Fruit fly (Drosophila melanogaster) whole organism, embryonic: Measurements from ENCODE around the gene CG32568.

Experiments used
- ATbp ChIP-seq: fragments of 200-800 bp; sonication (Bioruptor generic); optimal IDR thresholded peaks from 2 replicates; lab custom pipeline; 2017; ENCODE audit warnings: missing biosample characterization, mild to moderate bottlenecking, missing genetic modification characterization, missing genetic modification reagents
- Ada2b ChIP-seq: fragments of 200-800 bp; sonication (Bioruptor generic); IDR thresholded peaks from 2 replicates; pipeline ENCODE4 v1.3.6; 2022; ENCODE audit warnings: missing biosample characterization, missing genetic modification characterization
- Bdp1 ChIP-seq: fragments of 200-800 bp; sonication (Bioruptor generic); optimal IDR thresholded peaks from 3 replicates; lab custom pipeline; 2016; ENCODE audit warnings: missing biosample characterization, missing genetic modification characterization
- Bteb2 ChIP-seq: fragments of 200-800 bp; sonication (Bioruptor generic); optimal IDR thresholded peaks from 2 replicates; lab custom pipeline; 2016; ENCODE audit warnings: missing biosample characterization, missing genetic modification characterization
- CG10274 ChIP-seq: fragments of 200-800 bp; sonication (Bioruptor generic); optimal IDR thresholded peaks from 3 replicates; lab custom pipeline; 2017; ENCODE audit warnings: missing biosample characterization, mild to moderate bottlenecking, missing genetic modification characterization
- CG12659 ChIP-seq: fragments of 200-800 bp; sonication (Bioruptor generic); optimal IDR thresholded peaks from 3 replicates; lab custom pipeline; 2017; ENCODE audit warnings: mild to moderate bottlenecking, missing biosample characterization, missing genetic modification reagents, missing genetic modification characterization
- CG12769 ChIP-seq: fragments of 200-800 bp; sonication (Bioruptor generic); optimal IDR thresholded peaks from 2 replicates; lab custom pipeline; 2019; ENCODE audit warnings: missing biosample characterization, mild to moderate bottlenecking, missing genetic modification characterization, moderate library complexity
- CG12942 ChIP-seq: fragments of 200-800 bp; sonication (Bioruptor generic); optimal IDR thresholded peaks from 3 replicates; lab custom pipeline; 2016; ENCODE audit warnings: missing biosample characterization, missing genetic modification characterization
- CG13296 ChIP-seq: fragments of 200-800 bp; sonication (Bioruptor generic); optimal IDR thresholded peaks from 3 replicates; lab custom pipeline; 2018; ENCODE audit warnings: missing biosample characterization, mild to moderate bottlenecking, missing genetic modification characterization
- CG14050 ChIP-seq: fragments of 200-800 bp; sonication (Bioruptor generic); IDR thresholded peaks from 3 replicates; pipeline ENCODE4 v1.3.6; 2022; ENCODE audit warnings: missing biosample characterization, missing genetic modification characterization
- CG15514 ChIP-seq: fragments of 200-800 bp; sonication (Bioruptor generic); optimal IDR thresholded peaks from 3 replicates; lab custom pipeline; 2017; ENCODE audit warnings: missing biosample characterization, missing genetic modification characterization, mild to moderate bottlenecking, moderate library complexity, missing genetic modification reagents
- CG1832 ChIP-seq: fragments of 200-800 bp; sonication (Bioruptor generic); optimal IDR thresholded peaks from 2 replicates; lab custom pipeline; 2017; ENCODE audit warnings: missing biosample characterization, mild to moderate bottlenecking, missing genetic modification characterization, inconsistent platforms
- CG30020 ChIP-seq: fragments of 200-800 bp; optimal IDR thresholded peaks from 2 replicates; lab custom pipeline; 2019; ENCODE audit warnings: missing biosample characterization, mild to moderate bottlenecking, missing genetic modification characterization, moderate library complexity
- CG30403 ChIP-seq: fragments of 200-800 bp; sonication (Bioruptor generic); optimal IDR thresholded peaks from 3 replicates; lab custom pipeline; 2016; ENCODE audit warnings: missing biosample characterization, missing genetic modification characterization
- CG32767 ChIP-seq: fragments of 200-800 bp; sonication (Bioruptor generic); IDR thresholded peaks from 2 replicates; pipeline ENCODE4 v1.3.6; 2022; ENCODE audit warnings: missing biosample characterization, missing genetic modification characterization
- CG4328 ChIP-seq: fragments of 200-800 bp; sonication (Bioruptor generic); optimal IDR thresholded peaks from 3 replicates; lab custom pipeline; 2017; ENCODE audit warnings: missing biosample characterization, missing genetic modification reagents, missing genetic modification characterization
- CG6813 ChIP-seq: fragments of 200-800 bp; sonication (Bioruptor generic); optimal IDR thresholded peaks from 2 replicates; lab custom pipeline; 2017; ENCODE audit warnings: missing biosample characterization, missing genetic modification characterization, mild to moderate bottlenecking, moderate library complexity, missing genetic modification reagents
- CG7357 ChIP-seq: fragments of 200-800 bp; sonication (Bioruptor generic); IDR thresholded peaks from 3 replicates; pipeline ENCODE4 v1.3.6; 2022; ENCODE audit warnings: missing biosample characterization, missing genetic modification characterization
- CG9727 ChIP-seq: fragments of 200-800 bp; sonication (Bioruptor generic); optimal IDR thresholded peaks from 3 replicates; lab custom pipeline; 2017; ENCODE audit warnings: missing biosample characterization, mild to moderate bottlenecking, missing genetic modification characterization
- Dfd ChIP-seq, 2 experiments: fragments of >200 bp; optimal IDR thresholded peaks; 2 replicates each; lab custom pipeline; 2017; ENCODE audit warnings: missing biosample characterization in 2 of 2, missing genetic modification characterization in 2 of 2
- Dip3 ChIP-seq: fragments of 200-800 bp; sonication (Bioruptor generic); optimal IDR thresholded peaks from 3 replicates; lab custom pipeline; 2016; ENCODE audit warnings: missing biosample characterization, missing genetic modification characterization
- HLH3B ChIP-seq: fragments of 200-800 bp; sonication (Bioruptor generic); IDR thresholded peaks from 2 replicates; pipeline ENCODE4 v1.3.6; 2022; ENCODE audit warnings: missing biosample characterization, missing genetic modification characterization
- Lhr ChIP-seq: fragments of 200-800 bp; sonication (Bioruptor generic); optimal IDR thresholded peaks from 3 replicates; lab custom pipeline; 2017; ENCODE audit warnings: mild to moderate bottlenecking, missing biosample characterization, missing genetic modification reagents, missing genetic modification characterization
- Nf-YC ChIP-seq: fragments of 200-800 bp; optimal IDR thresholded peaks from 3 replicates; lab custom pipeline; 2019; ENCODE audit warnings: missing biosample characterization, mild to moderate bottlenecking, missing genetic modification characterization, moderate library complexity
- Pdp1 ChIP-seq, 2 experiments: fragments of 200-800 bp; sonication (Bioruptor generic); optimal IDR thresholded peaks; 3 replicates each; lab custom pipeline; 2016; ENCODE audit warnings: missing biosample characterization in 2 of 2, missing genetic modification characterization in 2 of 2, mild to moderate bottlenecking in 1 of 2, moderate library complexity in 1 of 2
- Ptx1 ChIP-seq: fragments of 200-800 bp; sonication (Bioruptor generic); IDR thresholded peaks from 2 replicates; pipeline ENCODE4 v1.3.6; 2022; ENCODE audit warnings: missing biosample characterization, missing genetic modification characterization
- Scr ChIP-seq: fragments of 200-800 bp; sonication (Bioruptor generic); IDR thresholded peaks from 2 replicates; pipeline ENCODE4 v1.3.6; 2022; ENCODE audit warnings: missing biosample characterization, missing genetic modification characterization; ENCODE audit not compliant: partially characterized antibody
- Sin3A ChIP-seq: fragments of >200 bp; optimal IDR thresholded peaks from 2 replicates; lab custom pipeline; 2018
- Sox102F ChIP-seq: fragments of 200-800 bp; sonication (Bioruptor generic); optimal IDR thresholded peaks from 2 replicates; lab custom pipeline; 2018; ENCODE audit warnings: missing biosample characterization, mild to moderate bottlenecking, missing genetic modification characterization, moderate library complexity
- Spps ChIP-seq: fragments of 200-800 bp; sonication (Bioruptor generic); optimal IDR thresholded peaks from 2 replicates; lab custom pipeline; 2018; ENCODE audit warnings: missing biosample characterization, mild to moderate bottlenecking, missing genetic modification characterization
- Taf1 ChIP-seq: fragments of 200-800 bp; sonication (Bioruptor generic); IDR thresholded peaks from 2 replicates; pipeline ENCODE4 v1.3.6; 2022; ENCODE audit warnings: missing biosample characterization, missing genetic modification characterization
- Usf ChIP-seq: fragments of 200-800 bp; sonication (Bioruptor generic); optimal IDR thresholded peaks from 2 replicates; lab custom pipeline; 2017; ENCODE audit warnings: missing genotype, missing biosample characterization, missing genetic modification characterization
- al ChIP-seq: fragments of 200-800 bp; sonication (Bioruptor generic); IDR thresholded peaks from 2 replicates; pipeline ENCODE4 v1.3.6; 2022; ENCODE audit warnings: missing biosample characterization, missing genetic modification characterization
- az2 ChIP-seq: fragments of 200-800 bp; sonication (Bioruptor generic); optimal IDR thresholded peaks from 3 replicates; lab custom pipeline; 2016; ENCODE audit warnings: missing biosample characterization, missing genetic modification characterization
- disco-r ChIP-seq: fragments of 200-800 bp; sonication (Bioruptor generic); optimal IDR thresholded peaks from 2 replicates; lab custom pipeline; 2016; ENCODE audit warnings: missing biosample characterization, missing genetic modification characterization
- dmrt99B ChIP-seq: fragments of 200-800 bp; sonication (Bioruptor generic); optimal IDR thresholded peaks from 2 replicates; lab custom pipeline; 2018; ENCODE audit warnings: missing biosample characterization, mild to moderate bottlenecking, missing genetic modification characterization, moderate library complexity
- grau ChIP-seq: fragments of 200-800 bp; optimal IDR thresholded peaks from 3 replicates; lab custom pipeline; 2019; ENCODE audit warnings: missing biosample characterization, mild to moderate bottlenecking, missing genetic modification characterization, moderate library complexity
- grn ChIP-seq: fragments of 200-800 bp; sonication (Bioruptor generic); optimal IDR thresholded peaks from 3 replicates; lab custom pipeline; 2017; ENCODE audit warnings: missing biosample characterization, missing genetic modification characterization
- jing ChIP-seq: fragments of 200-800 bp; sonication (Bioruptor generic); optimal IDR thresholded peaks from 2 replicates; lab custom pipeline; 2018; ENCODE audit warnings: missing biosample characterization, mild to moderate bottlenecking, missing genetic modification characterization
- nerfin-2 ChIP-seq: fragments of 200-800 bp; sonication (Bioruptor generic); IDR thresholded peaks from 2 replicates; pipeline ENCODE4 v1.3.6; 2022; ENCODE audit warnings: missing biosample characterization, missing genetic modification characterization; ENCODE audit not compliant: partially characterized antibody
- pb ChIP-seq: fragments of 200-800 bp; sonication (Bioruptor generic); optimal IDR thresholded peaks from 3 replicates; lab custom pipeline; 2016; ENCODE audit warnings: missing biosample characterization, missing genetic modification characterization
- row ChIP-seq: fragments of 200-800 bp; sonication (Bioruptor generic); IDR thresholded peaks from 3 replicates; pipeline ENCODE4 v1.3.6; 2022; ENCODE audit warnings: missing biosample characterization, missing genetic modification characterization
- run ChIP-seq: fragments of 200-800 bp; sonication (Bioruptor generic); optimal IDR thresholded peaks from 3 replicates; lab custom pipeline; 2018; ENCODE audit warnings: missing biosample characterization, mild to moderate bottlenecking, missing genetic modification characterization
- schlank ChIP-seq: fragments of 200-800 bp; sonication (Bioruptor generic); optimal IDR thresholded peaks from 2 replicates; lab custom pipeline; 2018; ENCODE audit warnings: missing biosample characterization, mild to moderate bottlenecking, missing genetic modification characterization
- stc ChIP-seq: fragments of 200-800 bp; sonication (Bioruptor generic); IDR thresholded peaks from 2 replicates; pipeline ENCODE4 v1.3.6; 2022; ENCODE audit warnings: missing biosample characterization, missing genetic modification characterization
- tio ChIP-seq: fragments of 200-800 bp; sonication (Bioruptor generic); optimal IDR thresholded peaks from 2 replicates; lab custom pipeline; 2017; ENCODE audit warnings: missing biosample characterization, missing genetic modification characterization, inconsistent platforms
- usp ChIP-seq: fragments of >200 bp; optimal IDR thresholded peaks from 2 replicates; lab custom pipeline; 2017; ENCODE audit warnings: missing biosample characterization, missing genetic modification characterization
- z ChIP-seq: fragments of 200-800 bp; sonication (Bioruptor generic); IDR thresholded peaks from 3 replicates; pipeline ENCODE4 v1.3.6; 2022; ENCODE audit warnings: missing biosample characterization, missing genetic modification characterization
- zfh1 ChIP-seq: fragments of 200-800 bp; sonication (Bioruptor generic); IDR thresholded peaks from 3 replicates; pipeline ENCODE4 v1.3.6; 2022; ENCODE audit warnings: missing biosample characterization, missing genetic modification characterization

The CG32568 gene

DNA sequence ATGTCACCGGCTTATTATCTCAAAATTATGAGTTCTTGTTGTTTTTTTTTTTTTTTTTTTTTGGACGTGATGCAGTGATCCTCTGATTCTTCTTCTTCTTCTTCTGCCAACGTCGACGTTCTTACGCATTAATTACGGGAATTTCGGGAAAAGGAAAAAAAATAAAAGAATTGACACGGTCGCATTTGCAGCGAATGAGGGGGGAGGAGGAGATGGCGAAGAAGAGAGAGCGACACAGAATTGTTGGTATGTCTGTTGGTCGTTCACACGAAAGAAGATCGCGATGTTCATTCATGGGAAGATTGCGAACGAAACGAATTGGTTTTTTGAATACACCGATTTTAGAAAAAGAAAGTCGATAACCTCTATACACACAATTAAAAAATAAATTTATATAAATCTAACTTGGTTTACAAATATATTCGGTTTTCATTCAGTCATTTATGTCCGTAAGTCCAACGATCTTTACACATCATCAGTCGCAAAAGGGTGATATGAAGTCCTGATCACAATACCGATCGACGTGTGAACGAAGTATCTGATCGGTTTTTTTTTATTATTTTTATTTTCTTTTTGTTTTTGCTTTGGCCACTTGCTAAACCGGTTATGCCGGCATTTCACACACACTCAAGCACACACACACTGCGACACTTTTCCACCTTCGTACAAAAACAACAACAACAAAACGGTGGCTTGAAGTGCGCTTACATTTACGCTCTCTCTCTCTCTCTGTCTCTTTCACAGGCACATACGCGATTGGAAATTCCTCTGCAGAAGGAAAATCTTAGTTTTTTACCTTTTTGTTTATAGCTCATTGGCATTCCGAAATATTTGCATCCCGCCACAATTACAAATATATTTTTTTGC, 10.2 kb downstream of the CG32568 start (continued):
- TF ChIP-seq nerfin-2 (GFP tag; lab: Robert Waterston, UW) (no peak), Spps (tag; lab: Kevin White, UChicago) (peak; percentile 63), Nf-YC (tag; lab: Kevin White, UChicago) (peak; percentile 76), Dip3 (no peak), CG15514 (GFP tag; lab: Kevin White, UChicago) (peak; percentile 28), ATbp (GFP tag; lab: Kevin White, UChicago) (peak; percentile 73), zfh1 (GFP tag; lab: Robert Waterston, UW) (peak; percentile 75), CG13296 (GFP tag; lab: Kevin White, UChicago) (peak; percentile 82), CG10274 (peak; percentile 29), Taf1 (GFP tag; lab: Robert Waterston, UW) (no peak), Sin3A (lab: Kevin White, UChicago) (no peak), CG32767 (GFP tag; lab: Robert Waterston, UW) (peak; percentile 39; the same call in 1 of the 2 replicates), tio (GFP tag; lab: Kevin White, UChicago) (peak; percentile 49), grau (tag; lab: Kevin White, UChicago) (peak; percentile 81), dmrt99B (peak; percentile 84), Sox102F (GFP tag; lab: Kevin White, UChicago) (peak; percentile 71), pb (GFP tag; lab: Kevin White, UChicago) (no peak), Ada2b (no peak), HLH3B (GFP tag; lab: Robert Waterston, UW) (no peak), CG14050 (GFP tag; lab: Robert Waterston, UW) (peak; percentile 42; the same call in 1 of the 3 replicates), CG30020 (peak; percentile 48), schlank (tag; lab: Kevin White, UChicago) (peak; percentile 16), run (tag; lab: Kevin White, UChicago) (peak; percentile 48), az2 (GFP tag; lab: Kevin White, UChicago) (peak; percentile 56), row (GFP tag; lab: Robert Waterston, UW) (peak; percentile 79), Usf (GFP tag; lab: Kevin White, UChicago) (peak; percentile 48), Ptx1 (GFP tag; lab: Robert Waterston, UW) (peak; percentile 61), al (GFP tag; lab: Robert Waterston, UW) (no peak), CG12942 (GFP tag; lab: Kevin White, UChicago) (peak; percentile 21), CG1832 (GFP tag; lab: Kevin White, UChicago) (peak; percentile 4), CG9727 (GFP tag; lab: Kevin White, UChicago) (peak; percentile 81), Dfd (GFP tag; optimal IDR thresholded peaks at IDR 0.05; lab: Kevin White, UChicago) (no peak), CG12659 (GFP tag; lab: Kevin White, UChicago) (peak; percentile 81), CG30403 (GFP tag; lab: Kevin White, UChicago) (peak; percentile 66), Bteb2 (peak; percentile 13), Scr (GFP tag; lab: Robert Waterston, UW) (no peak), Bdp1 (GFP tag; lab: Kevin White, UChicago) (peak; percentile 30), CG12769 (tag; lab: Kevin White, UChicago) (peak; percentile 18), jing (GFP tag; lab: Kevin White, UChicago) (no peak), Lhr (GFP tag; lab: Kevin White, UChicago) (peak; percentile 29), disco-r (GFP tag; lab: Kevin White, UChicago) (no peak), CG6813 (GFP tag; lab: Kevin White, UChicago) (peak; percentile 63), z (GFP tag; lab: Robert Waterston, UW) (no peak), CG7357 (GFP tag; lab: Robert Waterston, UW) (peak; percentile 44; the same call in 2 of the 3 replicates), stc (GFP tag; lab: Robert Waterston, UW) (no peak), CG4328 (peak; percentile 69), Pdp1 (GFP tag; optimal IDR thresholded peaks at IDR 0.05; lab: Kevin White, UChicago) (peak; percentile 12 to 33), grn (GFP tag; lab: Kevin White, UChicago) (no peak), usp (GFP tag; lab: Kevin White, UChicago) (no peak)
